Fruit fly (Drosophila melanogaster) Kc167 (cell line): Measurements from ENCODE around the gene Ugt307A1.

Experiments
- Myc ChIP-seq: fragments of >200 bp; optimal IDR thresholded peaks from 2 replicates; lab custom pipeline; 2017; ENCODE audit warnings: missing external identifiers
- Sin3A ChIP-seq: fragments of >200 bp; optimal IDR thresholded peaks from 2 replicates; lab custom pipeline; 2018; ENCODE audit warnings: missing external identifiers
- h ChIP-seq: fragments of >200 bp; optimal IDR thresholded peaks from 3 replicates; lab custom pipeline; 2018; ENCODE audit warnings: missing external identifiers
- insv ChIP-seq: fragments of >200 bp; optimal IDR thresholded peaks from 3 replicates; lab custom pipeline; 2018; ENCODE audit warnings: missing external identifiers
- psq ChIP-seq: fragments of >200 bp; optimal IDR thresholded peaks from 2 replicates; lab custom pipeline; 2017; ENCODE audit warnings: missing external identifiers
- ttk ChIP-seq: sonication (Bioruptor generic); optimal IDR thresholded peaks from 2 replicates; lab custom pipeline; 2017; ENCODE audit warnings: missing external identifiers

Gene Ugt307A1

dm6 chr2L:7038404-7039341 is 29.1 kb upstream of the Ugt307A1 start:
- TF ChIP-seq insv (no peak), ttk (lab: Kevin White, UChicago) (no peak), Sin3A (lab: Kevin White, UChicago) (no peak)

- TF ChIP-seq Myc (lab: Kevin White, UChicago) (no peak), h (lab: Kevin White, UChicago) (no peak)
Observed at dm6 chr2L:7039342-7039684, 28.5 kb upstream of the Ugt307A1 start.

dm6 chr2L:7042150-7042811 is 25.5 kb upstream of the Ugt307A1 start:
- no peak for TF ChIP-seq h (lab: Kevin White, UChicago)
- no peak for TF ChIP-seq psq (lab: Kevin White, UChicago)
- TF ChIP-seq Myc (lab: Kevin White, UChicago): no peak
- no peak for TF ChIP-seq ttk (lab: Kevin White, UChicago)
- no peak for TF ChIP-seq Sin3A (lab: Kevin White, UChicago)
- no peak for TF ChIP-seq insv

dm6 chr2L:7043039-7043905 is 24.5 kb upstream of the Ugt307A1 start:
- no peak for TF ChIP-seq ttk (lab: Kevin White, UChicago)
- no peak for TF ChIP-seq h (lab: Kevin White, UChicago)
- TF ChIP-seq insv: no peak
- TF ChIP-seq Sin3A (lab: Kevin White, UChicago): no peak
- no peak for TF ChIP-seq psq (lab: Kevin White, UChicago)
- TF ChIP-seq Myc (lab: Kevin White, UChicago): no peak

- TF ChIP-seq psq (lab: Kevin White, UChicago) (no peak), insv (no peak), Sin3A (lab: Kevin White, UChicago) (no peak), h (lab: Kevin White, UChicago) (no peak), ttk (lab: Kevin White, UChicago) (no peak)
Observed at dm6 chr2L:7047703-7048102, 20.1 kb upstream of the Ugt307A1 start.

dm6 chr2L:7049009-7049647 is 18.7 kb upstream of the Ugt307A1 start:
- TF ChIP-seq ttk (lab: Kevin White, UChicago): no peak
- no peak for TF ChIP-seq Sin3A (lab: Kevin White, UChicago)
- no peak for TF ChIP-seq psq (lab: Kevin White, UChicago)

- TF ChIP-seq Myc (lab: Kevin White, UChicago): no peak
Observed at dm6 chr2L:7049680-7050289, 18.0 kb upstream of the Ugt307A1 start.

- TF ChIP-seq ttk (lab: Kevin White, UChicago) (no peak), insv (no peak), h (lab: Kevin White, UChicago) (no peak)
Observed at dm6 chr2L:7050492-7051182, 17.1 kb upstream of the Ugt307A1 start.

- TF ChIP-seq psq (lab: Kevin White, UChicago) (no peak), insv (no peak), Myc (lab: Kevin White, UChicago) (no peak), ttk (lab: Kevin White, UChicago) (no peak), h (lab: Kevin White, UChicago) (no peak), Sin3A (lab: Kevin White, UChicago) (no peak)
Observed at dm6 chr2L:7051740-7052139, 16.0 kb upstream of the Ugt307A1 start.

- TF ChIP-seq Myc (lab: Kevin White, UChicago): no peak
- no peak for TF ChIP-seq psq (lab: Kevin White, UChicago)
- TF ChIP-seq h (lab: Kevin White, UChicago): no peak
- no peak for TF ChIP-seq ttk (lab: Kevin White, UChicago)
- TF ChIP-seq insv: no peak
- no peak for TF ChIP-seq Sin3A (lab: Kevin White, UChicago)
Observed at dm6 chr2L:7056189-7056926, 11.4 kb upstream of the Ugt307A1 start, which contains the start of gene Mnn1. Gene Mnn1, plus strand, starts transcription at chr2L:7056301.
